Fruit fly (Drosophila melanogaster): Measurements from ENCODE around the gene RpS3.

The RpS3 gene

DNA sequence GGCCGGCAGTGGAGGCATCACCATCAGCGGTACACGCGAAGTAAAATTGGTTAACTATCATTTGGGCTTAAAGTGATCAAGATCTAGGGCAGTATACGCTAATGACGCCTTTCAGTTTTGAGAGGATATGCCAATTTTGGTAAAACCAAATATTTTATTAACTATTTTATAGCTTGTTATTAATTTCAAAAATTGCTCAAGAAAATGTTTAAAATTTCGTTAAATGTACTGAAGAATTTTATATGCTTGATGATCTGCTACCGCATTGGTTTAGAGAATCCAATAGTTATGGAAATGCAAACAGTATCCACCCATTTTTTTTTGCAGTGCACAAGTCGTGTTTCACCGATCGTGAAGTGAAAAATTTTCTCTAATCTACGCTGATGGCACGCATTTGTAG lies 49.3 kb downstream of the RpS3 start:
- TF ChIP-seq ttk (optimal IDR thresholded peaks at IDR 0.05) (no peak), h (optimal IDR thresholded peaks at IDR 0.05) (no peak), Sin3A (optimal IDR thresholded peaks at IDR 0.05) (no peak), Myc (optimal IDR thresholded peaks at IDR 0.05) (no peak), insv (optimal IDR thresholded peaks at IDR 0.05) (no peak), psq (optimal IDR thresholded peaks at IDR 0.05) (no peak)

All from Kc167 (cell line).